Worm (Caenorhabditis elegans): ENCODE measurements around the gene F41C6.6.

ce11 chrX:6905581-6905980, 23.9 kb upstream of the F41C6.6 start:
- no peak for TF ChIP-seq him-1 (tag; optimal IDR thresholded peaks at IDR 0.05)
- no peak for TF ChIP-seq dao-5 (tag; optimal IDR thresholded peaks at IDR 0.05)
- TF ChIP-seq W03F9.2 (tag; optimal IDR thresholded peaks at IDR 0.05) = no peak

Data from whole organism, L4/young adult.